Fruit fly (Drosophila melanogaster) whole organism, adult: Measurements from ENCODE around the gene t-Grip128.

ENCODE experiments used
- CG11617 ChIP-seq: fragments of 200-800 bp; sonication (Bioruptor generic); optimal IDR thresholded peaks from 2 replicates; lab custom pipeline; 2017; ENCODE audit warnings: mild to moderate bottlenecking, missing biosample characterization, missing genetic modification reagents, missing genetic modification characterization
- CG33017 ChIP-seq: fragments of 200-800 bp; sonication (Bioruptor generic); optimal IDR thresholded peaks from 2 replicates; lab custom pipeline; 2018; ENCODE audit warnings: missing biosample characterization, mild to moderate bottlenecking, missing genetic modification characterization, moderate library complexity
- CG5204 ChIP-seq: fragments of 200-800 bp; sonication (Bioruptor generic); optimal IDR thresholded peaks from 2 replicates; lab custom pipeline; 2016; ENCODE audit warnings: missing biosample characterization, missing genetic modification characterization
- Clk ChIP-seq: fragments of 200-800 bp; sonication (Bioruptor generic); optimal IDR thresholded peaks from 2 replicates; lab custom pipeline; 2017; ENCODE audit warnings: missing biosample characterization, missing genetic modification characterization
- Mnt ChIP-seq: fragments of 200-800 bp; sonication (Bioruptor generic); optimal IDR thresholded peaks from 2 replicates; lab custom pipeline; 2016; ENCODE audit warnings: missing biosample characterization, mild to moderate bottlenecking, missing genetic modification characterization
- cic ChIP-seq: fragments of 200-800 bp; sonication (Bioruptor generic); optimal IDR thresholded peaks from 2 replicates; lab custom pipeline; 2017; ENCODE audit warnings: missing biosample characterization, mild to moderate bottlenecking, missing genetic modification characterization, moderate library complexity
- kay ChIP-seq: fragments of 200-800 bp; sonication (Bioruptor generic); peaks from one replicate; lab custom pipeline; 2016; ENCODE audit warnings: missing biosample characterization, missing genetic modification characterization, borderline replicate concordance
- pad ChIP-seq: fragments of 200-800 bp; sonication (Bioruptor generic); optimal IDR thresholded peaks from 3 replicates; lab custom pipeline; 2017; ENCODE audit warnings: missing biosample characterization, missing genetic modification characterization, mild to moderate bottlenecking, moderate library complexity, missing genetic modification reagents

DNA sequence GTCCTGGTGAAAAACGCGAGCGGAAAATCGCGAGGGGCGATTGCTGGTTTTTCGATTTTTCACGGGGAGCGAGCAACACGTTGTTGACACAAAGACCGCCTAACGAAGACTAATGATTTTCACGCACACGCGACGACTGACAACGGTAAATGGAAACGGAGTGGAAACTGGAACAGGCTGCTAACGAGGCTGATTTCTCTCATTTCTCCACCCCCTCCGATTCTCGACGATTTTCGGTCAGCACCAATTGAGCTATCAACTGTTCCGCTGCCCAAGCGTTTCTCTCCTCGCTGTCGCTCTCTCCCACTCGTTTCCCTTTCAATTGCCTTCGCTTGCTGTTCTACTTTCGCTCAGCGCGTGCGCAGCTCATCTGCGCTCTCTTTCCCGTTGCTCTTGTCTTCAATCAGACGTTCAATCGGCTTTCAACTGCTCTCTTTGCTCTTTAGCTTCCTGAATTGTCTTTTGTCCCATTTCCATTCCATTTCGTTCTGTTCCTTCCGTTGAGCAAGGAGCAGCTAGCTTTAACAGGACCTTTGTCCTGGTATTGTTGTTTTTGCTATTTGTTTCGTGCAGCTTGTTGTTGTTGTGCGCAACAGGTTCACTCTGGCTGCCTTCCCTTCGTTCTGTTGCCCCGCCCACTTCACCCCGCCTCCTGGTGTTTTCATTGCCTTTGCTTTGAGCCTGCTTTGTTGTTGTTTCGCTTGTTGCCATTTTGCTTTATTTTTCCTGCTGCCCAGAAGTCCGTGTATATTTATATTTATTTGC is 20.4 kb downstream of the t-Grip128 start:
- no peak for TF ChIP-seq cic (GFP tag; lab: Kevin White, UChicago)
- no peak for TF ChIP-seq kay (GFP tag; lab: Kevin White, UChicago)
- no peak for TF ChIP-seq CG11617 (GFP tag; lab: Kevin White, UChicago)
- TF ChIP-seq pad (GFP tag; lab: Kevin White, UChicago): no peak
- TF ChIP-seq CG5204 (GFP tag; lab: Kevin White, UChicago): no peak
- TF ChIP-seq Mnt (GFP tag; lab: Kevin White, UChicago): no peak
- no peak for TF ChIP-seq CG33017
- no peak for TF ChIP-seq Clk (GFP tag; lab: Kevin White, UChicago)
